Worm (Caenorhabditis elegans) whole organism, midembryonic: ENCODE data around the gene clp-1.

Experiments used
- T22C8.4 ChIP-seq: fragments of 200-800 bp; sonication (Bioruptor generic); IDR thresholded peaks from 2 replicates; pipeline ENCODE4 v1.3.6; 2022; ENCODE audit warnings: missing genetic modification characterization, missing compliant biosample characterization
- cog-1 ChIP-seq: sonication (generic microtip); optimal IDR thresholded peaks from 2 replicates; lab custom pipeline; 2016; ENCODE audit warnings: missing genetic modification characterization, missing compliant biosample characterization
- flt-1 ChIP-seq: fragments of 200-800 bp; sonication (Bioruptor generic); IDR thresholded peaks from 2 replicates; pipeline ENCODE4 v1.3.6; 2022; ENCODE audit warnings: missing genetic modification characterization, missing compliant biosample characterization
- klf-2 ChIP-seq: fragments of 200-800 bp; sonication (Bioruptor generic); conservative IDR thresholded peaks from 2 replicates; pipeline ENCODE4 v1.3.6; 2022; ENCODE audit warnings: missing genetic modification reagents, missing genetic modification characterization, missing compliant biosample characterization
- med-1 ChIP-seq: sonication (generic microtip); optimal IDR thresholded peaks from 2 replicates; lab custom pipeline; 2017; ENCODE audit warnings: missing genetic modification characterization, mild to moderate bottlenecking, missing compliant biosample characterization, antibody characterized with exemption, missing genetic modification reagents; ENCODE audit not compliant: insufficient read depth
- ref-1 ChIP-seq: fragments of 200-800 bp; sonication (Bioruptor generic); conservative IDR thresholded peaks from 2 replicates; pipeline ENCODE4 v1.3.6; 2022; ENCODE audit warnings: missing genetic modification reagents, missing genetic modification characterization, missing compliant biosample characterization
- tab-1 ChIP-seq: fragments of 200-800 bp; sonication (Bioruptor generic); IDR thresholded peaks from 2 replicates; pipeline ENCODE4 v1.3.6; 2022; ENCODE audit warnings: missing genetic modification characterization, missing compliant biosample characterization
- ztf-23 ChIP-seq: fragments of 200-800 bp; sonication (Bioruptor generic); IDR thresholded peaks from 2 replicates; pipeline ENCODE4 v1.3.6; 2022; ENCODE audit warnings: missing genetic modification reagents, missing genetic modification characterization, missing compliant biosample characterization
- ztf-29 ChIP-seq: fragments of 200-800 bp; sonication (Bioruptor generic); IDR thresholded peaks from 2 replicates; pipeline ENCODE4 v1.3.6; 2022; ENCODE audit warnings: missing genetic modification reagents, missing genetic modification characterization, missing compliant biosample characterization

clp-1 gene

ce11 chrIII:7986585-7987171 lies 6.9 kb downstream of the clp-1 start, which contains the start of gene hrpk-2:
Gene hrpk-2, plus strand, starts transcription at chrIII:7987121.
- no peak for TF ChIP-seq flt-1 (GFP tag; lab: Robert Waterston, UW)
- TF ChIP-seq T22C8.4 (GFP tag; lab: Robert Waterston, UW), result no peak
- no peak for TF ChIP-seq med-1
- no peak for TF ChIP-seq cog-1 (tag; lab: Kevin White, UChicago)

- TF ChIP-seq ref-1 (no peak), med-1 (no peak), ztf-29 (GFP tag; lab: Robert Waterston, UW) (no peak), klf-2 (no peak), flt-1 (GFP tag; lab: Robert Waterston, UW) (no peak), cog-1 (tag; lab: Kevin White, UChicago) (no peak), T22C8.4 (GFP tag; lab: Robert Waterston, UW) (no peak), tab-1 (GFP tag; lab: Robert Waterston, UW) (no peak), ztf-23 (GFP tag; lab: Robert Waterston, UW) (no peak)
Observed at ce11 chrIII:7996353-7996752, 16.6 kb downstream of the clp-1 start, which contains the start of gene npr-17. Gene npr-17, minus strand, starts transcription at chrIII:7996453.

ce11 chrIII:7997447-7998046 lies 17.8 kb downstream of the clp-1 start:
- no peak for TF ChIP-seq ztf-29 (GFP tag; lab: Robert Waterston, UW)
- TF ChIP-seq tab-1 (GFP tag; lab: Robert Waterston, UW), result no peak
- no peak for TF ChIP-seq ref-1
- no peak for TF ChIP-seq ztf-23 (GFP tag; lab: Robert Waterston, UW)

- no peak for TF ChIP-seq cog-1 (tag; lab: Kevin White, UChicago)
- no peak for TF ChIP-seq ztf-29 (GFP tag; lab: Robert Waterston, UW)
- TF ChIP-seq T22C8.4 (GFP tag; lab: Robert Waterston, UW), result no peak
- TF ChIP-seq klf-2, result no peak
- no peak for TF ChIP-seq tab-1 (GFP tag; lab: Robert Waterston, UW)
- no peak for TF ChIP-seq flt-1 (GFP tag; lab: Robert Waterston, UW)
- no peak for TF ChIP-seq ref-1
- no peak for TF ChIP-seq ztf-23 (GFP tag; lab: Robert Waterston, UW)
- no peak for TF ChIP-seq med-1
Observed at ce11 chrIII:8001557-8001956, 21.8 kb downstream of the clp-1 start.

- TF ChIP-seq flt-1 (GFP tag; lab: Robert Waterston, UW), result no peak
- TF ChIP-seq ref-1, result no peak
- TF ChIP-seq tab-1 (GFP tag; lab: Robert Waterston, UW), result no peak
- TF ChIP-seq ztf-23 (GFP tag; lab: Robert Waterston, UW), result no peak
- no peak for TF ChIP-seq ztf-29 (GFP tag; lab: Robert Waterston, UW)
- no peak for TF ChIP-seq klf-2
- TF ChIP-seq cog-1 (tag; lab: Kevin White, UChicago), result no peak
Observed at ce11 chrIII:8004091-8004490, 24.3 kb downstream of the clp-1 start, which contains the start of gene C06G4.6. Gene C06G4.6, plus strand, starts transcription at chrIII:8004391.

- no peak for TF ChIP-seq med-1
- no peak for TF ChIP-seq ztf-29 (GFP tag; lab: Robert Waterston, UW)
- TF ChIP-seq cog-1 (tag; lab: Kevin White, UChicago), result no peak
- no peak for TF ChIP-seq T22C8.4 (GFP tag; lab: Robert Waterston, UW)
- TF ChIP-seq tab-1 (GFP tag; lab: Robert Waterston, UW), result no peak
- no peak for TF ChIP-seq ref-1
- TF ChIP-seq flt-1 (GFP tag; lab: Robert Waterston, UW), result no peak
- TF ChIP-seq ztf-23 (GFP tag; lab: Robert Waterston, UW), result no peak
- TF ChIP-seq klf-2, result no peak
Observed at ce11 chrIII:8009769-8010168, 30.0 kb downstream of the clp-1 start, which contains the start of gene cit-1.1. Gene cit-1.1, minus strand, starts transcription at chrIII:8009821.

- TF ChIP-seq klf-2 (no peak), T22C8.4 (GFP tag; lab: Robert Waterston, UW) (no peak), ref-1 (no peak), tab-1 (GFP tag; lab: Robert Waterston, UW) (no peak), ztf-23 (GFP tag; lab: Robert Waterston, UW) (no peak), cog-1 (tag; lab: Kevin White, UChicago) (no peak), flt-1 (GFP tag; lab: Robert Waterston, UW) (no peak), ztf-29 (GFP tag; lab: Robert Waterston, UW) (no peak), med-1 (no peak)
Observed at ce11 chrIII:8010260-8010822, 30.6 kb downstream of the clp-1 start, which contains the start of gene cit-1.2. Gene cit-1.2, plus strand, starts transcription at chrIII:8010772.

ce11 chrIII:8013582-8013981 lies 33.8 kb downstream of the clp-1 start:
- no peak for TF ChIP-seq T22C8.4 (GFP tag; lab: Robert Waterston, UW)

- TF ChIP-seq cog-1 (tag; lab: Kevin White, UChicago), result no peak
- TF ChIP-seq ztf-29 (GFP tag; lab: Robert Waterston, UW), result no peak
- no peak for TF ChIP-seq T22C8.4 (GFP tag; lab: Robert Waterston, UW)
- TF ChIP-seq med-1, result no peak
- TF ChIP-seq tab-1 (GFP tag; lab: Robert Waterston, UW), result no peak
- no peak for TF ChIP-seq flt-1 (GFP tag; lab: Robert Waterston, UW)
- TF ChIP-seq ref-1, result no peak
- TF ChIP-seq klf-2, result no peak
- TF ChIP-seq ztf-23 (GFP tag; lab: Robert Waterston, UW), result no peak
Observed at ce11 chrIII:8016438-8016837, 36.7 kb downstream of the clp-1 start, which contains the start of gene F44B9.5. Gene F44B9.5, minus strand, starts transcription at chrIII:8016538.

ce11 chrIII:8017053-8017452 lies 37.3 kb downstream of the clp-1 start:
- TF ChIP-seq flt-1 (GFP tag; lab: Robert Waterston, UW) (no peak), tab-1 (GFP tag; lab: Robert Waterston, UW) (no peak), klf-2 (no peak), ztf-29 (GFP tag; lab: Robert Waterston, UW) (no peak), med-1 (no peak), T22C8.4 (GFP tag; lab: Robert Waterston, UW) (no peak), ref-1 (no peak), cog-1 (tag; lab: Kevin White, UChicago) (no peak), ztf-23 (GFP tag; lab: Robert Waterston, UW) (no peak)
